Fruit fly (Drosophila melanogaster) whole organism, embryonic: ENCODE measurements around the gene Bili.
A peak's percentile ranks its signal among the peaks of the same experiment; 100 is the strongest.

Source experiments
- Aef1 ChIP-seq: fragments of 200-800 bp; sonication (Bioruptor generic); IDR thresholded peaks from 3 replicates; pipeline ENCODE4 v1.3.6; 2022; ENCODE audit warnings: missing biosample characterization, missing genetic modification characterization
- Asciz ChIP-seq: fragments of 200-800 bp; sonication (Bioruptor generic); optimal IDR thresholded peaks from 2 replicates; lab custom pipeline; 2017; ENCODE audit warnings: missing biosample characterization, mild to moderate bottlenecking, missing genetic modification characterization, missing genetic modification reagents
- CG10274 ChIP-seq: fragments of 200-800 bp; sonication (Bioruptor generic); optimal IDR thresholded peaks from 3 replicates; lab custom pipeline; 2017; ENCODE audit warnings: missing biosample characterization, mild to moderate bottlenecking, missing genetic modification characterization
- CG10321 ChIP-seq: fragments of 200-800 bp; sonication (Bioruptor generic); IDR thresholded peaks from 2 replicates; pipeline ENCODE4 v1.3.6; 2022; ENCODE audit warnings: missing biosample characterization, missing genetic modification characterization
- CG10366 ChIP-seq: fragments of 200-800 bp; sonication (Bioruptor generic); IDR thresholded peaks from 2 replicates; pipeline ENCODE4 v1.3.6; 2022; ENCODE audit warnings: missing biosample characterization, missing genetic modification characterization
- CG11696 ChIP-seq: fragments of 200-800 bp; sonication (Bioruptor generic); IDR thresholded peaks from 2 replicates; pipeline ENCODE4 v1.3.6; 2022; ENCODE audit warnings: missing biosample characterization, missing genetic modification characterization
- CG14860 ChIP-seq: fragments of 200-800 bp; sonication (Bioruptor generic); IDR thresholded peaks from 3 replicates; pipeline ENCODE4 v1.3.6; 2022; ENCODE audit warnings: missing biosample characterization, missing genetic modification characterization; ENCODE audit not compliant: partially characterized antibody
- CG18262 ChIP-seq: fragments of 200-800 bp; optimal IDR thresholded peaks from 3 replicates; lab custom pipeline; 2019; ENCODE audit warnings: missing biosample characterization, mild to moderate bottlenecking, missing genetic modification characterization, moderate library complexity
- CG31441 ChIP-seq: fragments of 200-800 bp; sonication (Bioruptor generic); IDR thresholded peaks from 2 replicates; pipeline ENCODE4 v1.3.6; 2022; ENCODE audit warnings: missing biosample characterization, missing genetic modification characterization
- CG3847 ChIP-seq: fragments of 200-800 bp; sonication (Bioruptor generic); IDR thresholded peaks from 2 replicates; pipeline ENCODE4 v1.3.6; 2022; ENCODE audit warnings: missing biosample characterization, missing genetic modification characterization
- CG42726 ChIP-seq: fragments of 200-800 bp; sonication (Bioruptor generic); IDR thresholded peaks from 2 replicates; pipeline ENCODE4 v1.3.6; 2022; ENCODE audit warnings: missing biosample characterization, missing genetic modification characterization; ENCODE audit not compliant: partially characterized antibody
- CG4328 ChIP-seq: fragments of 200-800 bp; sonication (Bioruptor generic); optimal IDR thresholded peaks from 3 replicates; lab custom pipeline; 2017; ENCODE audit warnings: missing biosample characterization, missing genetic modification reagents, missing genetic modification characterization
- CG43689 ChIP-seq: fragments of 200-800 bp; sonication (Bioruptor generic); IDR thresholded peaks from 2 replicates; pipeline ENCODE4 v1.3.6; 2022; ENCODE audit warnings: missing biosample characterization, missing genetic modification characterization
- CG4707 ChIP-seq: fragments of 200-800 bp; sonication (Bioruptor generic); optimal IDR thresholded peaks from 2 replicates; lab custom pipeline; 2018; ENCODE audit warnings: missing biosample characterization, mild to moderate bottlenecking, missing genetic modification characterization, moderate library complexity
- CG6654 ChIP-seq: fragments of 200-800 bp; sonication (Bioruptor generic); optimal IDR thresholded peaks from 2 replicates; lab custom pipeline; 2017; ENCODE audit warnings: missing biosample characterization, mild to moderate bottlenecking, missing genetic modification characterization
- CG6791 ChIP-seq: fragments of 200-800 bp; sonication (Bioruptor generic); IDR thresholded peaks from 3 replicates; pipeline ENCODE4 v1.3.6; 2022; ENCODE audit warnings: missing biosample characterization, missing genetic modification characterization; ENCODE audit not compliant: partially characterized antibody
- CG7357 ChIP-seq: fragments of 200-800 bp; sonication (Bioruptor generic); IDR thresholded peaks from 3 replicates; pipeline ENCODE4 v1.3.6; 2022; ENCODE audit warnings: missing biosample characterization, missing genetic modification characterization
- CG8765 ChIP-seq: fragments of 200-800 bp; sonication (Bioruptor generic); IDR thresholded peaks from 2 replicates; pipeline ENCODE4 v1.3.6; 2022; ENCODE audit warnings: missing biosample characterization, missing genetic modification characterization
- CG9727 ChIP-seq: fragments of 200-800 bp; sonication (Bioruptor generic); optimal IDR thresholded peaks from 3 replicates; lab custom pipeline; 2017; ENCODE audit warnings: missing biosample characterization, mild to moderate bottlenecking, missing genetic modification characterization
- CG9876 ChIP-seq: fragments of 200-800 bp; sonication (Bioruptor generic); optimal IDR thresholded peaks from 2 replicates; lab custom pipeline; 2016; ENCODE audit warnings: missing biosample characterization, missing genetic modification characterization
- D19B ChIP-seq: fragments of 200-800 bp; sonication (Bioruptor generic); optimal IDR thresholded peaks from 2 replicates; lab custom pipeline; 2017; ENCODE audit warnings: missing biosample characterization, mild to moderate bottlenecking, missing genetic modification characterization
- Dref ChIP-seq: fragments of 200-800 bp; sonication (Bioruptor generic); IDR thresholded peaks from 2 replicates; pipeline ENCODE4 v1.3.6; 2022; ENCODE audit warnings: missing biosample characterization, missing genetic modification characterization
- Fer3 ChIP-seq: fragments of 200-800 bp; sonication (Bioruptor generic); optimal IDR thresholded peaks from 2 replicates; lab custom pipeline; 2018; ENCODE audit warnings: missing biosample characterization, mild to moderate bottlenecking, missing genetic modification characterization, moderate library complexity
- HHEX ChIP-seq: fragments of 200-800 bp; sonication (Bioruptor generic); optimal IDR thresholded peaks from 3 replicates; lab custom pipeline; 2017; ENCODE audit warnings: missing biosample characterization, mild to moderate bottlenecking, missing genetic modification characterization, missing genetic modification reagents
- Hr3 ChIP-seq: fragments of 200-800 bp; sonication (Bioruptor generic); optimal IDR thresholded peaks from 3 replicates; lab custom pipeline; 2016; ENCODE audit warnings: missing biosample characterization, missing genetic modification characterization
- MTF-1 ChIP-seq: fragments of 200-800 bp; sonication (Bioruptor generic); optimal IDR thresholded peaks from 2 replicates; lab custom pipeline; 2018; ENCODE audit warnings: missing biosample characterization, mild to moderate bottlenecking, missing genetic modification characterization, borderline replicate concordance
- NfI ChIP-seq: fragments of 200-800 bp; sonication (Bioruptor generic); optimal IDR thresholded peaks from 3 replicates; lab custom pipeline; 2018; ENCODE audit warnings: missing biosample characterization, mild to moderate bottlenecking, missing genetic modification characterization, moderate library complexity
- Oli ChIP-seq: fragments of 200-800 bp; sonication (Bioruptor generic); optimal IDR thresholded peaks from 2 replicates; lab custom pipeline; 2018; ENCODE audit warnings: missing biosample characterization, mild to moderate bottlenecking, missing genetic modification characterization, moderate library complexity
- Rfx ChIP-seq: fragments of 200-800 bp; sonication (Bioruptor generic); IDR thresholded peaks from 2 replicates; pipeline ENCODE4 v1.3.6; 2022; ENCODE audit warnings: missing biosample characterization, missing genetic modification characterization
- Sry-δ ChIP-seq: fragments of 200-800 bp; sonication (Bioruptor generic); optimal IDR thresholded peaks from 2 replicates; lab custom pipeline; 2016; ENCODE audit warnings: missing biosample characterization, missing genetic modification characterization
- Usf ChIP-seq: fragments of 200-800 bp; sonication (Bioruptor generic); optimal IDR thresholded peaks from 2 replicates; lab custom pipeline; 2017; ENCODE audit warnings: missing genotype, missing biosample characterization, missing genetic modification characterization
- ase ChIP-seq: fragments of 200-800 bp; sonication (Bioruptor generic); IDR thresholded peaks from 3 replicates; pipeline ENCODE4 v1.3.6; 2022; ENCODE audit warnings: missing biosample characterization, missing genetic modification characterization
- bbx ChIP-seq: fragments of 200-800 bp; sonication (Bioruptor generic); IDR thresholded peaks from 2 replicates; pipeline ENCODE4 v1.3.6; 2022; ENCODE audit warnings: missing biosample characterization, missing genetic modification characterization; ENCODE audit not compliant: partially characterized antibody
- danr ChIP-seq: fragments of 200-800 bp; sonication (Bioruptor generic); IDR thresholded peaks from 2 replicates; pipeline ENCODE4 v1.3.6; 2022; ENCODE audit warnings: missing biosample characterization, missing genetic modification characterization
- dm ChIP-seq: fragments of 200-800 bp; sonication (Bioruptor generic); optimal IDR thresholded peaks from 3 replicates; lab custom pipeline; 2016; ENCODE audit warnings: missing biosample characterization, missing genetic modification characterization
- esg ChIP-seq: fragments of 200-800 bp; sonication (Bioruptor generic); conservative IDR thresholded peaks from 2 replicates; pipeline ENCODE4 v1.3.6; 2022; ENCODE audit warnings: missing biosample characterization, missing genetic modification characterization
- exex ChIP-seq: fragments of 200-800 bp; sonication (Bioruptor generic); optimal IDR thresholded peaks from 4 replicates; lab custom pipeline; 2018; ENCODE audit warnings: missing biosample characterization, mild to moderate bottlenecking, missing genetic modification characterization, moderate library complexity
- ind ChIP-seq: fragments of 200-800 bp; sonication (Bioruptor generic); optimal IDR thresholded peaks from 3 replicates; lab custom pipeline; 2016; ENCODE audit warnings: missing biosample characterization, missing genetic modification characterization
- ken ChIP-seq: fragments of 200-800 bp; sonication (Bioruptor generic); IDR thresholded peaks from 3 replicates; pipeline ENCODE4 v1.3.6; 2022; ENCODE audit warnings: missing biosample characterization, missing genetic modification characterization
- phol ChIP-seq: fragments of 200-800 bp; sonication (Bioruptor generic); optimal IDR thresholded peaks from 3 replicates; lab custom pipeline; 2018; ENCODE audit warnings: missing biosample characterization, mild to moderate bottlenecking, missing genetic modification characterization, moderate library complexity
- ranshi ChIP-seq: fragments of 200-800 bp; sonication (Bioruptor generic); IDR thresholded peaks from 2 replicates; pipeline ENCODE4 v1.3.6; 2022; ENCODE audit warnings: missing biosample characterization, missing genetic modification characterization
- row ChIP-seq: fragments of 200-800 bp; sonication (Bioruptor generic); IDR thresholded peaks from 3 replicates; pipeline ENCODE4 v1.3.6; 2022; ENCODE audit warnings: missing biosample characterization, missing genetic modification characterization
- scrt ChIP-seq: fragments of 200-800 bp; sonication (Bioruptor generic); optimal IDR thresholded peaks from 2 replicates; lab custom pipeline; 2018; ENCODE audit warnings: missing biosample characterization, mild to moderate bottlenecking, missing genetic modification characterization, moderate library complexity
- seq ChIP-seq: fragments of 200-800 bp; sonication (Bioruptor generic); IDR thresholded peaks from 2 replicates; pipeline ENCODE4 v1.3.6; 2022; ENCODE audit warnings: missing biosample characterization, missing genetic modification characterization
- slbo ChIP-seq: fragments of 200-800 bp; sonication (Bioruptor generic); IDR thresholded peaks from 2 replicates; pipeline ENCODE4 v1.3.6; 2022; ENCODE audit warnings: missing biosample characterization, missing genetic modification characterization
- stc ChIP-seq: fragments of 200-800 bp; sonication (Bioruptor generic); IDR thresholded peaks from 2 replicates; pipeline ENCODE4 v1.3.6; 2022; ENCODE audit warnings: missing biosample characterization, missing genetic modification characterization
- tgo ChIP-seq: fragments of 200-800 bp; sonication (Bioruptor generic); IDR thresholded peaks from 3 replicates; pipeline ENCODE4 v1.3.6; 2022; ENCODE audit warnings: missing biosample characterization, missing genetic modification characterization
- vnd ChIP-seq: fragments of 200-800 bp; sonication (Bioruptor generic); IDR thresholded peaks from 3 replicates; pipeline ENCODE4 v1.3.6; 2022; ENCODE audit warnings: missing biosample characterization, missing genetic modification characterization; ENCODE audit not compliant: partially characterized antibody
- wek ChIP-seq: fragments of 200-800 bp; sonication (Bioruptor generic); optimal IDR thresholded peaks from 3 replicates; lab custom pipeline; 2018; ENCODE audit warnings: missing biosample characterization, mild to moderate bottlenecking, missing genetic modification characterization, moderate library complexity
- zen2 ChIP-seq: fragments of 200-800 bp; sonication (Bioruptor generic); IDR thresholded peaks from 3 replicates; pipeline ENCODE4 v1.3.6; 2022; ENCODE audit warnings: missing biosample characterization, missing genetic modification characterization; ENCODE audit not compliant: partially characterized antibody

Gene Bili

dm6 chr3R:25123262-25123661 is 7.8 kb upstream of the Bili start, which contains the start of gene vig2 (continued):
- TF ChIP-seq Rfx (GFP tag; lab: Robert Waterston, UW) (peak; percentile 93), CG9876 (GFP tag; lab: Kevin White, UChicago) (peak; percentile 4), CG10366 (GFP tag; lab: Robert Waterston, UW) (peak; percentile 84), CG4328 (GFP tag; lab: Kevin White, UChicago) (peak; percentile 17), ken (GFP tag; lab: Robert Waterston, UW) (peak; percentile 70), CG7357 (0 out of 3 replicates have a peak, but pooled peaks have one; percentile 31), NfI (GFP tag; lab: Kevin White, UChicago) (peak; percentile 81), row (GFP tag; lab: Robert Waterston, UW) (peak; percentile 70), Dref (GFP tag; lab: Robert Waterston, UW) (peak; percentile 92), CG43689 (peak; percentile 77), esg (GFP tag; lab: Robert Waterston, UW) (peak; percentile 34; the same call in 1 of the 2 replicates), CG10321 (GFP tag; lab: Robert Waterston, UW) (peak; percentile 63), scrt (peak; percentile 39), danr (GFP tag; lab: Robert Waterston, UW) (0 out of 2 replicates have a peak, but pooled peaks have one; percentile 8), ind (peak; percentile 20), wek (GFP tag; lab: Kevin White, UChicago) (peak; percentile 22), CG14860 (GFP tag; lab: Robert Waterston, UW) (peak; percentile 84), CG9727 (GFP tag; lab: Kevin White, UChicago) (peak; percentile 72), tgo (GFP tag; lab: Robert Waterston, UW) (peak; percentile 53), CG42726 (GFP tag; lab: Robert Waterston, UW) (peak; percentile 92), CG31441 (GFP tag; lab: Robert Waterston, UW) (0 out of 2 replicates have a peak, but pooled peaks have one; percentile 13), CG6791 (GFP tag; lab: Robert Waterston, UW) (peak; percentile 97), CG8765 (GFP tag; lab: Robert Waterston, UW) (peak; percentile 22; the same call in 1 of the 2 replicates), ase (peak; percentile 68; the same call in 2 of the 3 replicates), dm (GFP tag; lab: Kevin White, UChicago) (peak; percentile 48), Fer3 (peak; percentile 50), MTF-1 (GFP tag; lab: Kevin White, UChicago) (peak; percentile 81), ranshi (GFP tag; lab: Robert Waterston, UW) (peak; percentile 66; the same call in 1 of the 2 replicates), stc (peak; percentile 38; the same call in 1 of the 2 replicates), CG3847 (GFP tag; lab: Robert Waterston, UW) (peak; percentile 71), CG11696 (GFP tag; lab: Robert Waterston, UW) (peak; percentile 60; the same call in 1 of the 2 replicates), Usf (peak; percentile 39), Hr3 (GFP tag; lab: Kevin White, UChicago) (peak; percentile 3), zen2 (GFP tag; lab: Robert Waterston, UW) (peak; percentile 77; the same call in 2 of the 3 replicates), HHEX (GFP tag; lab: Kevin White, UChicago) (peak; percentile 71), D19B (GFP tag; lab: Kevin White, UChicago) (peak; percentile 16), Sry-δ (peak; percentile 56), exex (tag; lab: Kevin White, UChicago) (peak; percentile 10), slbo (peak; percentile 87), CG6654 (peak; percentile 10), CG4707 (peak; percentile 19), CG18262 (tag; lab: Kevin White, UChicago) (peak; percentile 40), bbx (peak; percentile 92), Aef1 (GFP tag; lab: Robert Waterston, UW) (peak; percentile 65; the same call in 2 of the 3 replicates), Asciz (GFP tag; lab: Kevin White, UChicago) (peak; percentile 48), Oli (tag; lab: Kevin White, UChicago) (peak; percentile 34), seq (GFP tag; lab: Robert Waterston, UW) (0 out of 2 replicates have a peak, but pooled peaks have one; percentile 32), vnd (GFP tag; lab: Robert Waterston, UW) (peak; percentile 85), CG10274 (GFP tag; lab: Kevin White, UChicago) (peak; percentile 47), phol (tag; lab: Kevin White, UChicago) (peak; percentile 39)
